Fruit fly (Drosophila melanogaster): ENCODE results near the gene CG6650.

The CG6650 gene

dm6 chr3L:14049620-14050253 lies 18.5 kb downstream of the CG6650 start, which contains the start of gene Neurl4 (continued):
- TF ChIP-seq p53 (GFP tag; optimal IDR thresholded peaks at IDR 0.05) (no peak), CG6689 (GFP tag; IDR thresholded peaks at IDR 0.05) (peak; percentile 59), CG14965 (GFP tag; optimal IDR thresholded peaks at IDR 0.05; ENCODE audit: borderline replicate concordance) (no peak), Hmx (GFP tag; optimal IDR thresholded peaks at IDR 0.05) (peak; percentile 14), CG15601 (tag; optimal IDR thresholded peaks at IDR 0.05) (peak; percentile 93), dmrt99B (tag; optimal IDR thresholded peaks at IDR 0.05) (no peak), vnd (GFP tag; IDR thresholded peaks at IDR 0.05; ENCODE audit: partially characterized antibody) (no peak), tna (GFP tag; IDR thresholded peaks at IDR 0.05; ENCODE audit: partially characterized antibody) (no peak), al (GFP tag; IDR thresholded peaks at IDR 0.05) (no peak), sens (GFP tag) (peak; percentile 92), pzg (GFP tag; optimal IDR thresholded peaks at IDR 0.05) (peak; percentile 38), phol (tag; optimal IDR thresholded peaks at IDR 0.05) (peak; percentile 87), CG10274 (GFP tag; optimal IDR thresholded peaks at IDR 0.05) (no peak), cg (GFP tag; optimal IDR thresholded peaks at IDR 0.05) (no peak), dysf (GFP tag; IDR thresholded peaks at IDR 0.05) (peak; percentile 63; the same call in 2 of the 3 replicates), Spps (tag; optimal IDR thresholded peaks at IDR 0.05) (peak; percentile 46), kah (GFP tag; optimal IDR thresholded peaks at IDR 0.05) (peak; percentile 31), vfl (GFP tag; optimal IDR thresholded peaks at IDR 0.05) (no peak), CHES-1-like (GFP tag; optimal IDR thresholded peaks at IDR 0.05) (peak; percentile 67), dmrt11E (tag; optimal IDR thresholded peaks at IDR 0.05) (peak; percentile 82), Adf1 (GFP tag; IDR thresholded peaks at IDR 0.05) (peak; percentile 21), CG12219 (GFP tag; optimal IDR thresholded peaks at IDR 0.05) (peak; percentile 75), unpg (GFP tag; optimal IDR thresholded peaks at IDR 0.05) (no peak), jigr1 (GFP tag; IDR thresholded peaks at IDR 0.05) (no peak), bsh (GFP tag; optimal IDR thresholded peaks at IDR 0.05) (peak in 1 of 2 experiments; percentile 83), nerfin-1 (tag; optimal IDR thresholded peaks at IDR 0.05) (peak; percentile 75), CG11456 (GFP tag; IDR thresholded peaks at IDR 0.05) (peak; percentile 76; the same call in 2 of the 3 replicates), tup (GFP tag; optimal IDR thresholded peaks at IDR 0.05) (no peak), dimm (GFP tag; IDR thresholded peaks at IDR 0.05) (no peak), CG7963 (GFP tag; IDR thresholded peaks at IDR 0.05; ENCODE audit: partially characterized antibody) (no peak), danr (GFP tag; IDR thresholded peaks at IDR 0.05) (0 out of 2 replicates have a peak, but pooled peaks have one; percentile 28), slou (GFP tag; optimal IDR thresholded peaks at IDR 0.05) (no peak), CG18764 (GFP tag; optimal IDR thresholded peaks at IDR 0.05) (no peak), dan (GFP tag; IDR thresholded peaks at IDR 0.05) (no peak), pnt (GFP tag; optimal IDR thresholded peaks at IDR 0.05) (peak; percentile 61), Doc2 (GFP tag; IDR thresholded peaks at IDR 0.05) (no peak), CG9437 (GFP tag; optimal IDR thresholded peaks at IDR 0.05) (peak; percentile 47), Sry-δ (GFP tag; optimal IDR thresholded peaks at IDR 0.05) (peak; percentile 46), CG30431 (GFP tag; optimal IDR thresholded peaks at IDR 0.05) (peak; percentile 53), abd-A (tag; optimal IDR thresholded peaks at IDR 0.05) (no peak), CG14710 (tag; optimal IDR thresholded peaks at IDR 0.05) (peak; percentile 65), CG2116 (GFP tag; optimal IDR thresholded peaks at IDR 0.05) (peak; percentile 23), Med (GFP tag) (peak; percentile 88), knrl (GFP tag; IDR thresholded peaks at IDR 0.05; ENCODE audit: partially characterized antibody) (no peak), crc (GFP tag; optimal IDR thresholded peaks at IDR 0.05) (peak; percentile 54), fd64A (GFP tag; optimal IDR thresholded peaks at IDR 0.05) (no peak), lbe (GFP tag; optimal IDR thresholded peaks at IDR 0.05) (no peak), Sox100B (GFP tag; optimal IDR thresholded peaks at IDR 0.05) (no peak), CG1603 (tag; optimal IDR thresholded peaks at IDR 0.05) (no peak), Max (GFP tag; optimal IDR thresholded peaks at IDR 0.05) (no peak)

Measured in whole organism, embryonic.